Fruit fly (Drosophila melanogaster): ENCODE measurements around the gene CG9932.

DNA sequence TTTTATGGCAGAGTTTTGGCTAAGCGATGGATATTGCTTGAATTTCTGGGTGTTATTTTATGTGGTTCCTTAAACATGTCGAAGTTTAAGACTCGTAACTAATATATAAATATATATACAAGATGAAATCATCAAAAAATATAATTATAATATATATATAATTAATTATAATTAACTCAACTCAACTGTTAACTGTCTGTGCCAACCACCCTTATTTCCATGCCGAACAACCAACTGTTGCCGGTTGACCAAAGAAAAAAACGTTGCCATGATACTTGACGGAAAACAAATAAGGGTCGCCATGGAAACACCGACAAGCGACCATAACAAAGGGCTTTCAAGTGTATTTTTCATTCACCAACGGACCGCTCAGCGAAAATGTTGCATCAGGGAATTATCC, 46.6 kb upstream of the CG9932 start, which contains the start of gene Ttc30:
- TF ChIP-seq CG8478 (optimal IDR thresholded peaks at IDR 0.05) (no peak), CTCF (optimal IDR thresholded peaks at IDR 0.05) (no peak)

Measured in S2 (cell line).